Fruit fly (Drosophila melanogaster) whole organism: ENCODE data around the gene Pfdn5.

Source experiments
- CG8478 ChIP-seq: fragments of >200 bp; optimal IDR thresholded peaks from 2 replicates; lab custom pipeline; 2018; ENCODE audit warnings: inconsistent platforms
- Dll ChIP-seq: fragments of >200 bp; optimal IDR thresholded peaks from 2 replicates; lab custom pipeline; 2017
- pan ChIP-seq: fragments of >200 bp; optimal IDR thresholded peaks from 2 replicates; lab custom pipeline; 2017
- usp ChIP-seq: fragments of >200 bp; optimal IDR thresholded peaks from 2 replicates; lab custom pipeline; 2017; ENCODE audit warnings: missing biosample characterization, missing genetic modification characterization, mixed read lengths

- TF ChIP-seq usp (GFP tag; lab: Kevin White, UChicago) = no peak
- no peak for TF ChIP-seq CG8478 (lab: Kevin White, UChicago)
- no peak for TF ChIP-seq pan (lab: Kevin White, UChicago)
- TF ChIP-seq Dll (lab: Kevin White, UChicago) = no peak
These were observed 21.7 kb upstream of the Pfdn5 start for dm6 chr3R:22465138-22465537.
